Worm (Caenorhabditis elegans) whole organism, L3 larva: ENCODE measurements around the gene F32D8.15.
A peak's percentile ranks its signal among the peaks of the same experiment; 100 is the strongest.

Source experiments
- ceh-82 ChIP-seq: fragments of 150-350 bp; optimal IDR thresholded peaks from 2 replicates; lab custom pipeline; 2014; ENCODE audit warnings: missing biosample characterization, missing genetic modification characterization
- fkh-10 ChIP-seq: sonication (generic microtip); optimal IDR thresholded peaks from 2 replicates; lab custom pipeline; 2017; ENCODE audit warnings: missing biosample characterization, missing genetic modification reagents, missing genetic modification characterization
- jun-1 ChIP-seq: fragments of 150-350 bp; optimal IDR thresholded peaks from 2 replicates; lab custom pipeline; 2014; ENCODE audit warnings: missing biosample characterization, missing genetic modification reagents, missing genetic modification characterization
- nhr-12 ChIP-seq: fragments of 150-350 bp; optimal IDR thresholded peaks from 2 replicates; lab custom pipeline; 2014; ENCODE audit warnings: missing biosample characterization, missing genetic modification characterization
- nhr-237 ChIP-seq: fragments of 150-350 bp; optimal IDR thresholded peaks from 2 replicates; lab custom pipeline; 2014; ENCODE audit warnings: missing biosample characterization, missing genetic modification characterization
- nhr-28 ChIP-seq: fragments of 150-350 bp; optimal IDR thresholded peaks from 2 replicates; lab custom pipeline; 2014; ENCODE audit warnings: missing biosample characterization, missing genetic modification characterization
- nhr-76 ChIP-seq: fragments of 150-350 bp; sonication (generic microtip); optimal IDR thresholded peaks from 5 replicates; lab custom pipeline; 2014; ENCODE audit warnings: missing biosample characterization, missing genetic modification characterization
- pha-4 ChIP-seq: fragments of 150-350 bp; optimal IDR thresholded peaks from 2 replicates; lab custom pipeline; 2014; ENCODE audit warnings: missing biosample characterization, missing genetic modification reagents, missing genetic modification characterization
- sea-2 ChIP-seq: fragments of 150-350 bp; sonication (generic microtip); optimal IDR thresholded peaks from 4 replicates; lab custom pipeline; 2014; ENCODE audit warnings: missing biosample characterization, missing genetic modification reagents, missing genetic modification characterization
- tbx-2 ChIP-seq: sonication (generic microtip); optimal IDR thresholded peaks from 2 replicates; lab custom pipeline; 2016; ENCODE audit warnings: mild to moderate bottlenecking, missing genetic modification characterization, missing compliant biosample characterization
- unc-39 ChIP-seq: sonication (generic microtip); optimal IDR thresholded peaks from 4 replicates; lab custom pipeline; 2017; ENCODE audit warnings: missing biosample characterization, missing genetic modification characterization
- unc-62 ChIP-seq: fragments of 150-350 bp; sonication (generic microtip); optimal IDR thresholded peaks from 4 replicates; lab custom pipeline; 2014; ENCODE audit warnings: missing biosample characterization, missing genetic modification reagents, missing genetic modification characterization
- zag-1 ChIP-seq: fragments of 150-350 bp; optimal IDR thresholded peaks from 2 replicates; lab custom pipeline; 2014; ENCODE audit warnings: missing biosample characterization, missing genetic modification characterization
- ztf-11 ChIP-seq: fragments of 150-350 bp; optimal IDR thresholded peaks from 2 replicates; lab custom pipeline; 2014; ENCODE audit warnings: missing biosample characterization, missing genetic modification characterization

- no peak for TF ChIP-seq jun-1 (tag; lab: Kevin White, UChicago)
- no peak for TF ChIP-seq fkh-10 (GFP tag; lab: Kevin White, UChicago)
- TF ChIP-seq nhr-28 (tag; lab: Kevin White, UChicago): no peak
- no peak for TF ChIP-seq pha-4 (tag; lab: Kevin White, UChicago)
- no peak for TF ChIP-seq nhr-237 (tag; lab: Kevin White, UChicago)
- TF ChIP-seq nhr-12: no peak
- TF ChIP-seq nhr-76 (tag; lab: Kevin White, UChicago): no peak
- TF ChIP-seq sea-2 (GFP tag; lab: Kevin White, UChicago): no peak
- no peak for TF ChIP-seq ceh-82 (tag; lab: Kevin White, UChicago)
- no peak for TF ChIP-seq zag-1 (tag; lab: Kevin White, UChicago)
- TF ChIP-seq unc-62 (GFP tag; lab: Kevin White, UChicago): peak; percentile 82
- TF ChIP-seq ztf-11 (tag; lab: Kevin White, UChicago): no peak
- TF ChIP-seq tbx-2 (tag; lab: Kevin White, UChicago): no peak
- TF ChIP-seq unc-39: no peak
Measured at ce11 chrV:10915922-10916321, 12.1 kb downstream of the F32D8.15 start.
